Worm (Caenorhabditis elegans) whole organism, dauer: ENCODE measurements around the gene F59A6.11.

Source experiments
- unc-62 ChIP-seq: sonication (generic microtip); optimal IDR thresholded peaks from 2 replicates; lab custom pipeline; 2017; ENCODE audit warnings: missing biosample characterization, missing genetic modification reagents, missing genetic modification characterization

F59A6.11 gene

ce11 chrII:4998657-4999056 is at the start of gene F59A6.11:
Gene F59A6.11 (minus strand): TSS chrII:4998757.
- no peak for TF ChIP-seq unc-62 (GFP tag; lab: Kevin White, UChicago)

- no peak for TF ChIP-seq unc-62 (GFP tag; lab: Kevin White, UChicago)
Observed at ce11 chrII:5047279-5047678, 48.7 kb upstream of the F59A6.11 start.

ce11 chrII:5046209-5047200 is 47.9 kb upstream of the F59A6.11 start:
- no peak for TF ChIP-seq unc-62 (GFP tag; lab: Kevin White, UChicago)

ce11 chrII:5042381-5042930 is 43.9 kb upstream of the F59A6.11 start:
- TF ChIP-seq unc-62 (GFP tag; lab: Kevin White, UChicago), result no peak

ce11 chrII:5040631-5041156 is 42.1 kb upstream of the F59A6.11 start, which contains the start of gene F33G12.7:
Gene F33G12.7 (minus strand): TSS chrII:5040681.
- TF ChIP-seq unc-62 (GFP tag; lab: Kevin White, UChicago), result no peak

- no peak for TF ChIP-seq unc-62 (GFP tag; lab: Kevin White, UChicago)
Observed at ce11 chrII:5039912-5040311, 41.4 kb upstream of the F59A6.11 start, which contains the start of gene golg-2. Gene golg-2 (minus strand): TSS chrII:5040091.

ce11 chrII:5036128-5036527 is 37.6 kb upstream of the F59A6.11 start, which contains the start of gene lrr-1:
Gene lrr-1 (minus strand): TSS chrII:5036439.
- no peak for TF ChIP-seq unc-62 (GFP tag; lab: Kevin White, UChicago)

- no peak for TF ChIP-seq unc-62 (GFP tag; lab: Kevin White, UChicago)
Observed at ce11 chrII:5033935-5034334, 35.4 kb upstream of the F59A6.11 start, which contains the start of gene F33G12.3. Gene F33G12.3 (minus strand): TSS chrII:5034035.

- no peak for TF ChIP-seq unc-62 (GFP tag; lab: Kevin White, UChicago)
Observed at ce11 chrII:5032669-5033068, 34.1 kb upstream of the F59A6.11 start.

ce11 chrII:5031612-5032011 is 33.1 kb upstream of the F59A6.11 start, which contains the start of gene wdr-83:
Gene wdr-83 (minus strand): TSS chrII:5031712.
- TF ChIP-seq unc-62 (GFP tag; lab: Kevin White, UChicago), result no peak

ce11 chrII:5027952-5028351 is 29.4 kb upstream of the F59A6.11 start:
- TF ChIP-seq unc-62 (GFP tag; lab: Kevin White, UChicago), result no peak

ce11 chrII:5022381-5022855 is 23.9 kb upstream of the F59A6.11 start, which contains the start of the genes nsy-1 and F59A6.13:
Gene nsy-1 (plus strand): TSS chrII:5022757.
Gene F59A6.13 (plus strand): TSS chrII:5022805.
- TF ChIP-seq unc-62 (GFP tag; lab: Kevin White, UChicago), result no peak

ce11 chrII:5021518-5021917 is 23.0 kb upstream of the F59A6.11 start:
- TF ChIP-seq unc-62 (GFP tag; lab: Kevin White, UChicago), result no peak

ce11 chrII:5020513-5021081 is 22.0 kb upstream of the F59A6.11 start:
- no peak for TF ChIP-seq unc-62 (GFP tag; lab: Kevin White, UChicago)

- no peak for TF ChIP-seq unc-62 (GFP tag; lab: Kevin White, UChicago)
Observed at ce11 chrII:5019389-5020108, 21.0 kb upstream of the F59A6.11 start.
